Fruit fly (Drosophila melanogaster) whole organism, embryonic: ENCODE results near the gene CG17154.

ENCODE experiments used
- Dad ChIP-seq: fragments of 200-800 bp; sonication (Bioruptor generic); optimal IDR thresholded peaks from 3 replicates; lab custom pipeline; 2016; ENCODE audit warnings: missing biosample characterization, missing genetic modification characterization
- Eip74EF ChIP-seq, 2 experiments: fragments of 200-800 bp in 1 of 2; fragments of >200 bp in 1 of 2; sonication (Bioruptor generic) in 1 of 2; optimal IDR thresholded peaks; 2 replicates each; lab custom pipeline; 2017 to 2019; ENCODE audit warnings: missing biosample characterization in 2 of 2, missing genetic modification characterization in 2 of 2, mild to moderate bottlenecking in 1 of 2, moderate library complexity in 1 of 2
- HHEX ChIP-seq: fragments of 200-800 bp; sonication (Bioruptor generic); optimal IDR thresholded peaks from 3 replicates; lab custom pipeline; 2017; ENCODE audit warnings: missing biosample characterization, mild to moderate bottlenecking, missing genetic modification characterization, missing genetic modification reagents
- Max ChIP-seq: fragments of 200-800 bp; sonication (Bioruptor generic); optimal IDR thresholded peaks from 2 replicates; lab custom pipeline; 2016; ENCODE audit warnings: missing biosample characterization, mild to moderate bottlenecking, missing genetic modification characterization
- fd102C ChIP-seq: fragments of 200-800 bp; sonication (Bioruptor generic); optimal IDR thresholded peaks from 2 replicates; lab custom pipeline; 2018; ENCODE audit warnings: missing biosample characterization, mild to moderate bottlenecking, missing genetic modification characterization, moderate library complexity
- psq ChIP-seq: fragments of 200-800 bp; sonication (Bioruptor generic); optimal IDR thresholded peaks from 2 replicates; lab custom pipeline; 2017; ENCODE audit warnings: missing biosample characterization, missing genetic modification characterization

dm6 chr3L:12077953-12078352, 10.5 kb upstream of the CG17154 start:
- TF ChIP-seq Dad (GFP tag; lab: Kevin White, UChicago) (no peak), fd102C (GFP tag; lab: Kevin White, UChicago) (no peak), HHEX (no peak), Max (no peak), psq (GFP tag; lab: Kevin White, UChicago) (no peak), Eip74EF (GFP tag; optimal IDR thresholded peaks at IDR 0.05; lab: Kevin White, UChicago) (no peak)
